Fruit fly (Drosophila melanogaster) whole organism: ENCODE results near the gene CG17110.

Source experiments
- CG8478 ChIP-seq: fragments of >200 bp; optimal IDR thresholded peaks from 2 replicates; lab custom pipeline; 2018; ENCODE audit warnings: inconsistent platforms
- EcR ChIP-seq, 2 experiments: fragments of >200 bp; optimal IDR thresholded peaks; 2 replicates each; lab custom pipeline; 2017; ENCODE audit warnings: missing biosample characterization in 2 of 2, missing genetic modification characterization in 2 of 2, missing genetic modification reagents in 2 of 2
- pan ChIP-seq: fragments of >200 bp; optimal IDR thresholded peaks from 2 replicates; lab custom pipeline; 2017
- psq ChIP-seq: fragments of >200 bp; optimal IDR thresholded peaks from 2 replicates; lab custom pipeline; 2017

DNA sequence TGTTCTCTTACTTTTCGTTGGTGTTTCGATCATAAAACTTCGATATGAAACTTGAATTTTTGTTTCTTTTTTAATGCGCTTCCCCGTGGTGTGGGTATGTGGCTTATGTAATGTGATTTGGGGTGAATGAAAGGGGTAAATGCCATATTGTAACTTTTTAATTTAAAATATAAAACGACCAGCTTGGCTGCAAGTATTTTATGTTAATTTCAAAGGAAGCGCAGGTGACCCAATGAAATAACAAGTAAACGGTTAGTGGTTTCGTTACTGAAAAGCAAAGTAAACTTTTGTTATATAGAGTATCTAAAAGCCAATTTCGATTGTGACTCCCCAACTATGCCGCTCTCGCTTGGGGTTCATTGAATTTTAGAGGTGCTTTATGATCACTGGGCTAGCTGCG lies 53.1 kb downstream of the CG17110 start:
- TF ChIP-seq EcR (GFP tag; optimal IDR thresholded peaks at IDR 0.05; lab: Kevin White, UChicago) (no peak), psq (lab: Kevin White, UChicago) (no peak), CG8478 (lab: Kevin White, UChicago) (no peak), pan (lab: Kevin White, UChicago) (no peak)
